Fruit fly (Drosophila melanogaster) whole organism, embryonic: Measurements from ENCODE around the gene CG14567.

Experiments used
- ATbp ChIP-seq: fragments of 200-800 bp; sonication (Bioruptor generic); optimal IDR thresholded peaks from 2 replicates; lab custom pipeline; 2017; ENCODE audit warnings: missing biosample characterization, mild to moderate bottlenecking, missing genetic modification characterization, missing genetic modification reagents
- Adf1 ChIP-seq: fragments of 200-800 bp; sonication (Bioruptor generic); IDR thresholded peaks from 2 replicates; pipeline ENCODE4 v1.3.6; 2022; ENCODE audit warnings: missing biosample characterization, missing genetic modification characterization
- Aef1 ChIP-seq: fragments of 200-800 bp; sonication (Bioruptor generic); IDR thresholded peaks from 3 replicates; pipeline ENCODE4 v1.3.6; 2022; ENCODE audit warnings: missing biosample characterization, missing genetic modification characterization
- CG10565 ChIP-seq: fragments of 200-800 bp; sonication (Bioruptor generic); optimal IDR thresholded peaks from 3 replicates; lab custom pipeline; 2016; ENCODE audit warnings: missing biosample characterization, mild to moderate bottlenecking, missing genetic modification characterization
- CG11504 ChIP-seq: fragments of 200-800 bp; sonication (Bioruptor generic); optimal IDR thresholded peaks from 3 replicates; lab custom pipeline; 2019; ENCODE audit warnings: missing biosample characterization, mild to moderate bottlenecking, missing genetic modification characterization, moderate library complexity
- CG11723 ChIP-seq: fragments of 200-800 bp; sonication (Bioruptor generic); optimal IDR thresholded peaks from 2 replicates; lab custom pipeline; 2017; ENCODE audit warnings: missing biosample characterization, mild to moderate bottlenecking, missing genetic modification characterization
- CG12659 ChIP-seq: fragments of 200-800 bp; sonication (Bioruptor generic); optimal IDR thresholded peaks from 3 replicates; lab custom pipeline; 2017; ENCODE audit warnings: mild to moderate bottlenecking, missing biosample characterization, missing genetic modification reagents, missing genetic modification characterization
- CG13287 ChIP-seq: fragments of 200-800 bp; sonication (Bioruptor generic); IDR thresholded peaks from 2 replicates; pipeline ENCODE4 v1.3.6; 2022; ENCODE audit warnings: missing biosample characterization, missing genetic modification characterization; ENCODE audit not compliant: partially characterized antibody
- CG14014 ChIP-seq: fragments of 200-800 bp; sonication (Bioruptor generic); IDR thresholded peaks from 2 replicates; pipeline ENCODE4 v1.3.6; 2022; ENCODE audit warnings: missing biosample characterization, missing genetic modification characterization
- CG17328 ChIP-seq: fragments of 200-800 bp; sonication (Bioruptor generic); IDR thresholded peaks from 2 replicates; pipeline ENCODE4 v1.3.6; 2022; ENCODE audit warnings: missing biosample characterization, missing genetic modification characterization
- CG1792 ChIP-seq: fragments of 200-800 bp; sonication (Bioruptor generic); optimal IDR thresholded peaks from 2 replicates; lab custom pipeline; 2016; ENCODE audit warnings: missing biosample characterization, missing genetic modification characterization
- CG18476 ChIP-seq: fragments of 200-800 bp; sonication (Bioruptor generic); optimal IDR thresholded peaks from 2 replicates; lab custom pipeline; 2016; ENCODE audit warnings: missing biosample characterization, mild to moderate bottlenecking, missing genetic modification characterization
- CG2199 ChIP-seq: fragments of 200-800 bp; sonication (Bioruptor generic); IDR thresholded peaks from 3 replicates; pipeline ENCODE4 v1.3.6; 2022; ENCODE audit warnings: missing biosample characterization, missing genetic modification characterization
- CG5180 ChIP-seq: fragments of 200-800 bp; sonication (Bioruptor generic); optimal IDR thresholded peaks from 3 replicates; lab custom pipeline; 2017; ENCODE audit warnings: missing biosample characterization, missing genetic modification characterization, mild to moderate bottlenecking, moderate library complexity, missing genetic modification reagents
- CG6765 ChIP-seq: fragments of 200-800 bp; sonication (Bioruptor generic); optimal IDR thresholded peaks from 3 replicates; lab custom pipeline; 2017; ENCODE audit warnings: missing biosample characterization, mild to moderate bottlenecking, missing genetic modification characterization
- CG6854 ChIP-seq: fragments of 200-800 bp; sonication (Bioruptor generic); optimal IDR thresholded peaks from 3 replicates; lab custom pipeline; 2017; ENCODE audit warnings: missing biosample characterization, mild to moderate bottlenecking, missing genetic modification characterization
- CG7271 ChIP-seq: fragments of 200-800 bp; sonication (Bioruptor generic); optimal IDR thresholded peaks from 2 replicates; lab custom pipeline; 2018; ENCODE audit warnings: missing biosample characterization, mild to moderate bottlenecking, missing genetic modification characterization, moderate library complexity
- CG7928 ChIP-seq: fragments of 200-800 bp; sonication (Bioruptor generic); optimal IDR thresholded peaks from 2 replicates; lab custom pipeline; 2017; ENCODE audit warnings: missing biosample characterization, mild to moderate bottlenecking, missing genetic modification characterization
- CG8359 ChIP-seq: fragments of 200-800 bp; sonication (Bioruptor generic); optimal IDR thresholded peaks from 2 replicates; lab custom pipeline; 2017; ENCODE audit warnings: missing biosample characterization, mild to moderate bottlenecking, missing genetic modification characterization, borderline replicate concordance
- CG9609 ChIP-seq: fragments of 200-800 bp; sonication (Bioruptor generic); optimal IDR thresholded peaks from 3 replicates; lab custom pipeline; 2016; ENCODE audit warnings: missing biosample characterization, missing genetic modification characterization
- Dbx ChIP-seq: fragments of 200-800 bp; sonication (Bioruptor generic); IDR thresholded peaks from 3 replicates; pipeline ENCODE4 v1.3.6; 2022; ENCODE audit warnings: missing biosample characterization, missing genetic modification characterization
- Drgx ChIP-seq: fragments of 200-800 bp; sonication (Bioruptor generic); IDR thresholded peaks from 2 replicates; pipeline ENCODE4 v1.3.6; 2022; ENCODE audit warnings: missing biosample characterization, missing genetic modification characterization
- Jarid2 ChIP-seq: fragments of 200-800 bp; sonication (Bioruptor generic); optimal IDR thresholded peaks from 3 replicates; lab custom pipeline; 2017; ENCODE audit warnings: mild to moderate bottlenecking, missing biosample characterization, missing genetic modification reagents, missing genetic modification characterization
- Med ChIP-seq: fragments of 200-800 bp; sonication (Bioruptor generic); peaks from one replicate; lab custom pipeline; 2016; ENCODE audit warnings: missing biosample characterization, missing genetic modification characterization, mild to moderate bottlenecking, inconsistent platforms, moderate library complexity
- Nf-YC ChIP-seq: fragments of 200-800 bp; optimal IDR thresholded peaks from 3 replicates; lab custom pipeline; 2019; ENCODE audit warnings: missing biosample characterization, mild to moderate bottlenecking, missing genetic modification characterization, moderate library complexity
- Oaz ChIP-seq: fragments of 200-800 bp; sonication (Bioruptor generic); IDR thresholded peaks from 2 replicates; pipeline ENCODE4 v1.3.6; 2022; ENCODE audit warnings: missing biosample characterization, missing genetic modification characterization
- Opbp ChIP-seq: fragments of 200-800 bp; sonication (Bioruptor generic); IDR thresholded peaks from 3 replicates; pipeline ENCODE4 v1.3.6; 2022; ENCODE audit warnings: missing biosample characterization, missing genetic modification characterization; ENCODE audit not compliant: partially characterized antibody
- PHDP ChIP-seq: fragments of 200-800 bp; sonication (Bioruptor generic); optimal IDR thresholded peaks from 3 replicates; lab custom pipeline; 2018; ENCODE audit warnings: missing biosample characterization, mild to moderate bottlenecking, missing genetic modification characterization, moderate library complexity
- Scr ChIP-seq: fragments of 200-800 bp; sonication (Bioruptor generic); IDR thresholded peaks from 2 replicates; pipeline ENCODE4 v1.3.6; 2022; ENCODE audit warnings: missing biosample characterization, missing genetic modification characterization; ENCODE audit not compliant: partially characterized antibody
- Ssrp ChIP-seq: fragments of 200-800 bp; sonication (Bioruptor generic); optimal IDR thresholded peaks from 2 replicates; lab custom pipeline; 2018; ENCODE audit warnings: missing biosample characterization, mild to moderate bottlenecking, missing genetic modification characterization, moderate library complexity
- TFAM ChIP-seq: fragments of 200-800 bp; sonication (Bioruptor generic); optimal IDR thresholded peaks from 2 replicates; lab custom pipeline; 2017; ENCODE audit warnings: missing biosample characterization, missing genetic modification characterization, inconsistent platforms
- Trl ChIP-seq, 3 experiments: fragments of >200 bp in 2 of 3; fragments of 200-800 bp in 1 of 3; sonication (Bioruptor generic) in 1 of 3; optimal IDR thresholded peaks; 2 replicates in 1 of 3; 3 replicates in 2 of 3; lab custom pipeline; 2016 to 2017; ENCODE audit warnings: missing biosample characterization in 1 of 3, missing genetic modification characterization in 1 of 3
- abd-A ChIP-seq: fragments of 200-800 bp; sonication (Bioruptor generic); optimal IDR thresholded peaks from 3 replicates; lab custom pipeline; 2019; ENCODE audit warnings: missing biosample characterization, mild to moderate bottlenecking, missing genetic modification characterization, moderate library complexity
- aop ChIP-seq: fragments of 200-800 bp; sonication (Bioruptor generic); IDR thresholded peaks from 2 replicates; pipeline ENCODE4 v1.3.6; 2022; ENCODE audit warnings: missing biosample characterization, missing genetic modification characterization
- cad ChIP-seq: fragments of >200 bp; optimal IDR thresholded peaks from 2 replicates; lab custom pipeline; 2017; ENCODE audit warnings: missing biosample characterization, missing genetic modification characterization
- chinmo ChIP-seq: fragments of 200-800 bp; sonication (Bioruptor generic); IDR thresholded peaks from 4 replicates; pipeline ENCODE4 v1.3.6; 2022; ENCODE audit warnings: missing biosample characterization, missing genetic modification characterization; ENCODE audit not compliant: partially characterized antibody
- ci ChIP-seq: fragments of 200-800 bp; sonication (Bioruptor generic); IDR thresholded peaks from 3 replicates; pipeline ENCODE4 v1.3.6; 2022; ENCODE audit warnings: missing biosample characterization, missing genetic modification characterization
- crol ChIP-seq: fragments of 200-800 bp; sonication (Bioruptor generic); IDR thresholded peaks from 2 replicates; pipeline ENCODE4 v1.3.6; 2022; ENCODE audit warnings: missing biosample characterization, missing genetic modification characterization
- danr ChIP-seq: fragments of 200-800 bp; sonication (Bioruptor generic); IDR thresholded peaks from 2 replicates; pipeline ENCODE4 v1.3.6; 2022; ENCODE audit warnings: missing biosample characterization, missing genetic modification characterization
- dati ChIP-seq: fragments of 200-800 bp; sonication (Bioruptor generic); IDR thresholded peaks from 2 replicates; pipeline ENCODE4 v1.3.6; 2022; ENCODE audit warnings: missing biosample characterization, missing genetic modification characterization
- en ChIP-seq: fragments of 200-800 bp; sonication (Bioruptor generic); optimal IDR thresholded peaks from 2 replicates; lab custom pipeline; 2016; ENCODE audit warnings: missing biosample characterization, missing genetic modification characterization
- esg ChIP-seq: fragments of 200-800 bp; sonication (Bioruptor generic); conservative IDR thresholded peaks from 2 replicates; pipeline ENCODE4 v1.3.6; 2022; ENCODE audit warnings: missing biosample characterization, missing genetic modification characterization
- eve ChIP-seq, 2 experiments: fragments of >200 bp; optimal IDR thresholded peaks; 2 replicates each; lab custom pipeline; 2017; ENCODE audit warnings: missing biosample characterization in 2 of 2, missing genetic modification characterization in 2 of 2
- ewg ChIP-seq: fragments of 200-800 bp; sonication (Bioruptor generic); optimal IDR thresholded peaks from 3 replicates; lab custom pipeline; 2017; ENCODE audit warnings: mild to moderate bottlenecking, missing biosample characterization, missing genetic modification reagents, missing genetic modification characterization
- gro ChIP-seq: fragments of 200-800 bp; sonication (Bioruptor generic); optimal IDR thresholded peaks from 2 replicates; lab custom pipeline; 2016; ENCODE audit warnings: missing biosample characterization, missing genetic modification characterization
- nerfin-1 ChIP-seq: fragments of 200-800 bp; sonication (Bioruptor generic); optimal IDR thresholded peaks from 3 replicates; lab custom pipeline; 2019; ENCODE audit warnings: missing biosample characterization, mild to moderate bottlenecking, missing genetic modification characterization, moderate library complexity
- salm ChIP-seq: fragments of 200-800 bp; sonication (Bioruptor generic); optimal IDR thresholded peaks from 2 replicates; lab custom pipeline; 2018; ENCODE audit warnings: missing biosample characterization, mild to moderate bottlenecking, missing genetic modification characterization
- sens ChIP-seq: fragments of 200-800 bp; sonication (Bioruptor generic); peaks from one replicate; lab custom pipeline; 2016; ENCODE audit warnings: missing biosample characterization, missing genetic modification characterization
- twi ChIP-seq: fragments of 200-800 bp; optimal IDR thresholded peaks from 2 replicates; lab custom pipeline; 2019; ENCODE audit warnings: missing biosample characterization, mild to moderate bottlenecking, missing genetic modification characterization, moderate library complexity
- unc-4 ChIP-seq: fragments of 200-800 bp; sonication (Bioruptor generic); IDR thresholded peaks from 2 replicates; pipeline ENCODE4 v1.3.6; 2022; ENCODE audit warnings: missing biosample characterization, missing genetic modification characterization; ENCODE audit not compliant: partially characterized antibody

Gene CG14567

dm6 chr3L:21770328-21770727 lies 32.1 kb upstream of the CG14567 start, which contains the start of gene Syn1 (continued):
- TF ChIP-seq chinmo (GFP tag; lab: Robert Waterston, UW) (peak; percentile 73; the same call in 1 of the 4 replicates), Aef1 (GFP tag; lab: Robert Waterston, UW) (no peak), CG1792 (GFP tag; lab: Kevin White, UChicago) (no peak), unc-4 (GFP tag; lab: Robert Waterston, UW) (no peak), cad (GFP tag; lab: Kevin White, UChicago) (no peak), CG13287 (0 out of 2 replicates have a peak, but pooled peaks have one; percentile 25), Jarid2 (GFP tag; lab: Kevin White, UChicago) (peak; percentile 67), Nf-YC (tag; lab: Kevin White, UChicago) (peak; percentile 14), CG5180 (no peak), Med (GFP tag; lab: Kevin White, UChicago) (peak; percentile 84), Drgx (0 out of 2 replicates have a peak, but pooled peaks have one; percentile 8), CG6854 (GFP tag; lab: Kevin White, UChicago) (peak; percentile 15), CG6765 (GFP tag; lab: Kevin White, UChicago) (no peak), Dbx (no peak; the same call in 2 of the 3 replicates), PHDP (no peak), Ssrp (tag; lab: Kevin White, UChicago) (no peak), dati (GFP tag; lab: Robert Waterston, UW) (no peak), TFAM (GFP tag; lab: Kevin White, UChicago) (no peak), CG18476 (GFP tag; lab: Kevin White, UChicago) (no peak), CG14014 (GFP tag; lab: Robert Waterston, UW) (no peak), Oaz (no peak), Trl (optimal IDR thresholded peaks at IDR 0.05; lab: Kevin White, UChicago) (peak; percentile 67 to 76), Trl (GFP tag; optimal IDR thresholded peaks at IDR 0.05; lab: Kevin White, UChicago) (no peak), CG12659 (GFP tag; lab: Kevin White, UChicago) (no peak), gro (GFP tag; lab: Kevin White, UChicago) (peak; percentile 7), CG17328 (GFP tag; lab: Robert Waterston, UW) (0 out of 2 replicates have a peak, but pooled peaks have one; percentile 13), en (no peak), danr (GFP tag; lab: Robert Waterston, UW) (no peak), CG11723 (GFP tag; lab: Kevin White, UChicago) (no peak), Opbp (GFP tag; lab: Robert Waterston, UW) (0 out of 3 replicates have a peak, but pooled peaks have one; percentile 10), twi (tag; lab: Kevin White, UChicago) (no peak), CG10565 (GFP tag; lab: Kevin White, UChicago) (no peak), CG7928 (GFP tag; lab: Kevin White, UChicago) (peak; percentile 9), ATbp (GFP tag; lab: Kevin White, UChicago) (no peak), eve (GFP tag; optimal IDR thresholded peaks at IDR 0.05; lab: Kevin White, UChicago) (peak in 1 of 2 experiments; percentile 22), aop (GFP tag; lab: Robert Waterston, UW) (no peak), ci (GFP tag; lab: Robert Waterston, UW) (0 out of 3 replicates have a peak, but pooled peaks have one; percentile 7), CG2199 (GFP tag; lab: Robert Waterston, UW) (peak; percentile 27; the same call in 1 of the 3 replicates), CG7271 (tag; lab: Kevin White, UChicago) (no peak), salm (no peak), Adf1 (no peak)
- TF ChIP-seq, all 482 proteins: peak for 22

- no peak for TF ChIP-seq CG8359 (GFP tag; lab: Kevin White, UChicago)
- TF ChIP-seq abd-A: peak; percentile 4
- TF ChIP-seq CG9609 (GFP tag; lab: Kevin White, UChicago): no peak
- TF ChIP-seq ewg: peak; percentile 44
- TF ChIP-seq nerfin-1 (tag; lab: Kevin White, UChicago): peak; percentile 15
- peak; percentile 59 for TF ChIP-seq sens (GFP tag; lab: Kevin White, UChicago)
- peak in 1 of 2 experiments; percentile 4 for TF ChIP-seq Trl (optimal IDR thresholded peaks at IDR 0.05; lab: Kevin White, UChicago)
- TF ChIP-seq Trl (GFP tag; optimal IDR thresholded peaks at IDR 0.05; lab: Kevin White, UChicago): no peak
- peak; percentile 74 for TF ChIP-seq CG11504 (tag; lab: Kevin White, UChicago)
- TF ChIP-seq chinmo (GFP tag; lab: Robert Waterston, UW): peak; percentile 10; the same call in 1 of the 4 replicates
- TF ChIP-seq crol (GFP tag; lab: Robert Waterston, UW): peak; percentile 42; the same call in 1 of the 2 replicates
- 0 out of 2 replicates have a peak, but pooled peaks have one; percentile 29 for TF ChIP-seq Scr (GFP tag; lab: Robert Waterston, UW)
- TF ChIP-seq esg (GFP tag; lab: Robert Waterston, UW): no peak
- no peak for TF ChIP-seq CG11723 (GFP tag; lab: Kevin White, UChicago)
Measured at dm6 chr3L:21769515-21769914, 31.3 kb upstream of the CG14567 start, which contains the start of gene CG7370. Gene CG7370 (plus strand): TSS chr3L:21769815.
